Worm (Caenorhabditis elegans): Measurements from ENCODE around the gene grl-30.

DNA sequence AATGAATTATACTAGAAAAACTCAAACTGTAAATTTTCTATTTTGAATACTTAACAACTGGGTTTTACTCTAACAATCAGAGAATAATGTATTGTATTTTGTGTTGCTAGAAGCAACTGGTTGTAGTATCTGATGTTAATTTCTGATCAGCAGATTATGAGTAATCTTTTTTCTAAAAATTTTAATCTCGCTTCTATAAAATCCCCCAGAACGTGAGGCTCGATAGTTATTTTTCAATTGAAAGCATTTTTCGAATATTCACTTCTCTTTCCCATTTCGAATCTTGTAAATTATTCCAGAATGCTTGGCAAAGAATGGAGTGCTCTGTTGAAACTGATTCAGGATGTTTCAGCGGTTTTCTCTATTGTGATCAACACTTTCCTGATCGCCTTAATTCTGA, 38.2 kb upstream of the grl-30 start, which contains the start of gene str-227:
- TF ChIP-seq R02D3.7 (tag; optimal IDR thresholded peaks at IDR 0.05) = no peak
- TF ChIP-seq cey-2 (tag; optimal IDR thresholded peaks at IDR 0.05; ENCODE audit: borderline replicate concordance, insufficient read depth) = no peak
- no peak for TF ChIP-seq ceh-82 (tag; optimal IDR thresholded peaks at IDR 0.05)
- TF ChIP-seq nhr-10 (tag; optimal IDR thresholded peaks at IDR 0.05) = no peak
- peak in 1 of 2 experiments; percentile 2 for TF ChIP-seq unc-62 (GFP tag; optimal IDR thresholded peaks at IDR 0.05 in 1 of 2)
- no peak for TF ChIP-seq unc-62 (tag; optimal IDR thresholded peaks at IDR 0.05)
- TF ChIP-seq pha-4 (GFP tag; IDR thresholded peaks at IDR 0.05) = no peak
- no peak for TF ChIP-seq pha-4 (tag; optimal IDR thresholded peaks at IDR 0.05)
- no peak for TF ChIP-seq nhr-237 (tag; optimal IDR thresholded peaks at IDR 0.05)
- TF ChIP-seq lin-13 (GFP tag; optimal IDR thresholded peaks at IDR 0.05) = no peak
- TF ChIP-seq nhr-25 (tag; optimal IDR thresholded peaks at IDR 0.05; ENCODE audit: borderline replicate concordance, insufficient read depth) = no peak
- no peak for TF ChIP-seq aha-1 (tag)
- TF ChIP-seq ztf-11 (tag; optimal IDR thresholded peaks at IDR 0.05) = no peak
- no peak for TF ChIP-seq ama-1 (optimal IDR thresholded peaks at IDR 0.05)
